Fruit fly (Drosophila melanogaster) whole organism, wandering third instar larva: Measurements from ENCODE around the gene CG10702.

Source experiments
- Abd-B ChIP-seq: fragments of >200 bp; optimal IDR thresholded peaks from 2 replicates; lab custom pipeline; 2017; ENCODE audit warnings: missing biosample characterization, missing genetic modification characterization
- CG32264 ChIP-seq: fragments of 200-800 bp; sonication (Bioruptor generic); optimal IDR thresholded peaks from 2 replicates; lab custom pipeline; 2016; ENCODE audit warnings: missing biosample characterization, missing genetic modification characterization
- CG9705 ChIP-seq: fragments of 200-800 bp; sonication (Bioruptor generic); optimal IDR thresholded peaks from 2 replicates; lab custom pipeline; 2018; ENCODE audit warnings: missing biosample characterization, mild to moderate bottlenecking, missing genetic modification characterization
- CrebA ChIP-seq: fragments of 200-800 bp; sonication (Bioruptor generic); optimal IDR thresholded peaks from 2 replicates; lab custom pipeline; 2016; ENCODE audit warnings: missing biosample characterization, mild to moderate bottlenecking, missing genetic modification characterization, borderline replicate concordance
- Dfd ChIP-seq: fragments of >200 bp; optimal IDR thresholded peaks from 2 replicates; lab custom pipeline; 2017; ENCODE audit warnings: missing biosample characterization, missing genetic modification characterization
- Dif ChIP-seq: fragments of 200-275, 200-300 bp; sonication (Bioruptor generic); optimal IDR thresholded peaks from 2 replicates; lab custom pipeline; 2018; ENCODE audit warnings: missing biosample characterization, missing genetic modification characterization; ENCODE audit not compliant: partially characterized antibody
- GATAd ChIP-seq: sonication (Bioruptor generic); optimal IDR thresholded peaks from 2 replicates; lab custom pipeline; 2016; ENCODE audit warnings: missing biosample characterization, missing genetic modification characterization
- HLH106 ChIP-seq: fragments of 200-800 bp; optimal IDR thresholded peaks from 3 replicates; lab custom pipeline; 2019; ENCODE audit warnings: missing biosample characterization, mild to moderate bottlenecking, missing genetic modification characterization, moderate library complexity
- Hr78 ChIP-seq: fragments of >200 bp; optimal IDR thresholded peaks from 2 replicates; lab custom pipeline; 2017; ENCODE audit warnings: missing biosample characterization, missing genetic modification characterization
- Hr83 ChIP-seq: fragments of 200-300 bp; sonication (Bioruptor generic); optimal IDR thresholded peaks from 2 replicates; lab custom pipeline; 2016; ENCODE audit warnings: missing biosample characterization, mild to moderate bottlenecking, missing genetic modification characterization, moderate library complexity; ENCODE audit not compliant: poor library complexity, severe bottlenecking
- Jra ChIP-seq: sonication (Bioruptor generic); optimal IDR thresholded peaks from 2 replicates; lab custom pipeline; 2016; ENCODE audit warnings: missing biosample characterization, missing genetic modification characterization
- Mio ChIP-seq: sonication (Bioruptor generic); optimal IDR thresholded peaks from 2 replicates; lab custom pipeline; 2016; ENCODE audit warnings: missing biosample characterization, missing genetic modification characterization
- Myc ChIP-seq: fragments of >200 bp; optimal IDR thresholded peaks from 2 replicates; lab custom pipeline; 2017
- N ChIP-seq: fragments of >200 bp; optimal IDR thresholded peaks from 2 replicates; lab custom pipeline; 2018; ENCODE audit warnings: missing biosample characterization, missing external identifiers, missing genetic modification characterization
- OdsH ChIP-seq: fragments of 200-800 bp; sonication (Bioruptor generic); optimal IDR thresholded peaks from 2 replicates; lab custom pipeline; 2016; ENCODE audit warnings: missing biosample characterization, mild to moderate bottlenecking, missing genetic modification characterization
- Rel ChIP-seq, 2 experiments: fragments of 200-800 bp; sonication (Bioruptor generic) in 1 of 2; optimal IDR thresholded peaks; 2 replicates in 1 of 2; 3 replicates in 1 of 2; lab custom pipeline; 2016 to 2019; ENCODE audit warnings: mild to moderate bottlenecking in 2 of 2, missing biosample characterization in 2 of 2, missing genetic modification characterization in 2 of 2, moderate library complexity in 1 of 2
- Sp1 ChIP-seq: fragments of 200-800 bp; sonication (Bioruptor generic); optimal IDR thresholded peaks from 3 replicates; lab custom pipeline; 2019; ENCODE audit warnings: missing biosample characterization, mild to moderate bottlenecking, missing genetic modification characterization, moderate library complexity
- Vsx2 ChIP-seq: fragments of 200-300, 225-300 bp; sonication (Bioruptor generic); optimal IDR thresholded peaks from 2 replicates; lab custom pipeline; 2018; ENCODE audit warnings: missing biosample characterization, missing genetic modification characterization; ENCODE audit not compliant: partially characterized antibody
- br ChIP-seq: fragments of 200-800 bp; sonication (Bioruptor generic); optimal IDR thresholded peaks from 2 replicates; lab custom pipeline; 2016; ENCODE audit warnings: missing biosample characterization, missing genetic modification characterization
- brk ChIP-seq: fragments of 200-800 bp; sonication (Bioruptor generic); optimal IDR thresholded peaks from 2 replicates; lab custom pipeline; 2016; ENCODE audit warnings: missing biosample characterization, mild to moderate bottlenecking, missing genetic modification characterization
- dl ChIP-seq, 2 experiments: fragments of 175-275, 200-275 bp in 1 of 2; fragments of 200-275 bp in 1 of 2; sonication (Bioruptor generic); optimal IDR thresholded peaks; lab custom pipeline; 2018; ENCODE audit warnings: mild to moderate bottlenecking in 2 of 2, missing biosample characterization in 2 of 2, missing genetic modification characterization in 2 of 2, moderate library complexity in 2 of 2; ENCODE audit not compliant: partially characterized antibody in 2 of 2, insufficient read depth in 1 of 2
- dmrt93B ChIP-seq: fragments of 200-800 bp; sonication (Bioruptor generic); optimal IDR thresholded peaks from 2 replicates; lab custom pipeline; 2018; ENCODE audit warnings: missing biosample characterization, mild to moderate bottlenecking, missing genetic modification characterization
- dsf ChIP-seq: sonication (Bioruptor generic); optimal IDR thresholded peaks from 2 replicates; lab custom pipeline; 2016; ENCODE audit warnings: missing biosample characterization, missing genetic modification characterization, borderline replicate concordance
- ey ChIP-seq: fragments of 200-800 bp; sonication (Bioruptor generic); optimal IDR thresholded peaks from 2 replicates; lab custom pipeline; 2016; ENCODE audit warnings: missing biosample characterization, missing genetic modification characterization
- foxo ChIP-seq, 2 experiments: fragments of 200-800 bp; sonication (Bioruptor generic); optimal IDR thresholded peaks; 2 replicates in 1 of 2; 3 replicates in 1 of 2; lab custom pipeline; 2016 to 2017; ENCODE audit warnings: missing biosample characterization in 2 of 2, missing genetic modification characterization in 2 of 2
- fru ChIP-seq: fragments of 200-800 bp; sonication (Bioruptor generic); optimal IDR thresholded peaks from 3 replicates; lab custom pipeline; 2016; ENCODE audit warnings: missing biosample characterization, mild to moderate bottlenecking, missing genetic modification characterization
- jim ChIP-seq: fragments of 175-275, 200-325 bp; sonication (Bioruptor generic); optimal IDR thresholded peaks from 2 replicates; lab custom pipeline; 2016; ENCODE audit warnings: missing biosample characterization, mild to moderate bottlenecking, missing genetic modification characterization
- lola ChIP-seq: fragments of >200 bp; optimal IDR thresholded peaks from 2 replicates; lab custom pipeline; 2017; ENCODE audit warnings: missing biosample characterization, missing genetic modification characterization
- pan ChIP-seq: fragments of >200 bp; optimal IDR thresholded peaks from 2 replicates; lab custom pipeline; 2017
- rgr ChIP-seq: fragments of 200-800 bp; sonication (Bioruptor generic); optimal IDR thresholded peaks from 3 replicates; lab custom pipeline; 2016; ENCODE audit warnings: missing biosample characterization, mild to moderate bottlenecking, missing genetic modification characterization
- sage ChIP-seq: fragments of 200-800 bp; sonication (Bioruptor generic); optimal IDR thresholded peaks from 2 replicates; lab custom pipeline; 2016; ENCODE audit warnings: missing biosample characterization, mild to moderate bottlenecking, missing genetic modification characterization
- sv ChIP-seq: fragments of 200-800 bp; sonication (Bioruptor generic); optimal IDR thresholded peaks from 3 replicates; lab custom pipeline; 2016; ENCODE audit warnings: missing biosample characterization, missing genetic modification characterization
- tai ChIP-seq: sonication (Bioruptor generic); optimal IDR thresholded peaks from 2 replicates; lab custom pipeline; 2016; ENCODE audit warnings: missing biosample characterization, missing genetic modification characterization
- usp ChIP-seq: fragments of >200 bp; optimal IDR thresholded peaks from 2 replicates; lab custom pipeline; 2017; ENCODE audit warnings: missing biosample characterization, missing genetic modification characterization

Gene CG10702

DNA sequence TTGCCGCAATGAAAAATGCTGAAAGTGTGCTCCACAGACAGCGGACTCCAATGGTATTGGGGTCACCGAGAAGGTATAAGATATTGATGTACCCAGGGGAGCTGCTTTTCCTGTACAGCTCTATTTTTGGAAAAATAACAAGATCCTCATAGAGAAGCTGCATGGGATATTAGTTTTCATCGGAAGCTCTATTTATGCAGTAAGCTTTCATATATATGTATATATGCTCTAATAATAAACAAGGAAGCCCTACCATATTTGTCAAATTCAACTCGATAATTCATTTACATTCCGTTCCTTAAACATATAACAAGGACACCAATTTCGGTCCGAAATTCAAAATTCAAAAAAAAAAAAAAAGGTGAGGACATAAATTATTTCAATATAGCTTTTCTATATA is 32.1 kb upstream of the CG10702 start, which contains the start of the genes CG17344 and CG43731:
Gene CG17344 (plus strand): TSS at position 301 of the 400 bp plus-strand sequence.
Gene CG43731 (plus strand): TSS at position 301 of the 400 bp plus-strand sequence.
- TF ChIP-seq lola (GFP tag; lab: Kevin White, UChicago) (no peak), sv (GFP tag; lab: Kevin White, UChicago) (no peak), tai (GFP tag; lab: Kevin White, UChicago) (no peak), rgr (GFP tag; lab: Kevin White, UChicago) (no peak), usp (GFP tag; lab: Kevin White, UChicago) (no peak), HLH106 (tag; lab: Kevin White, UChicago) (no peak), Rel (GFP tag; optimal IDR thresholded peaks at IDR 0.05; lab: Kevin White, UChicago) (no peak), Rel (tag; optimal IDR thresholded peaks at IDR 0.05; lab: Kevin White, UChicago) (no peak), fru (GFP tag; lab: Kevin White, UChicago) (no peak), Dfd (GFP tag; lab: Kevin White, UChicago) (no peak), Dif (no peak)

DNA sequence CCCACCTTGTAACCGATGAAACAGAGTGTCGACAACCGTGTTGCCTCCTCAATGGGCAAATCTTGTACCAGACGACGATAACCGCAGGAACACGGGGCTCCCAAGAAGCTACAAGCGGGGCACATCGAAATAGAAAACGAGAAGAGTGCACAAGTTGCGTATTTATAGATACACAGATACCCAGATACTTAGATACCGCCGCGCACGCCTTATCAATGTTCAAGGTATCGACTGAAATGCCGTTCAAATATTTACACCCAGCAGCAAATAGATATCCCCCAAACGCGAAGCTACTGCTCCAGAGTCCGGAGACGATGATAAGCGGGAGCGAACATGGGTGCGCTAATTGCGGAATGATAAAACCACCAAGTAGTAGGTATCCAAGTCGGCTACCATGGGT is 29.0 kb upstream of the CG10702 start:
- TF ChIP-seq brk (GFP tag; lab: Kevin White, UChicago) (no peak), br (GFP tag; lab: Kevin White, UChicago) (no peak), CrebA (no peak), ey (GFP tag; lab: Kevin White, UChicago) (no peak), CG32264 (GFP tag; lab: Kevin White, UChicago) (no peak), OdsH (GFP tag; lab: Kevin White, UChicago) (no peak), pan (lab: Kevin White, UChicago) (no peak), CG9705 (GFP tag; lab: Kevin White, UChicago) (no peak), Sp1 (GFP tag; lab: Kevin White, UChicago) (no peak), HLH106 (tag; lab: Kevin White, UChicago) (no peak), dsf (GFP tag; lab: Kevin White, UChicago) (no peak)
- TF ChIP-seq, all 38 proteins: peak for 0

DNA sequence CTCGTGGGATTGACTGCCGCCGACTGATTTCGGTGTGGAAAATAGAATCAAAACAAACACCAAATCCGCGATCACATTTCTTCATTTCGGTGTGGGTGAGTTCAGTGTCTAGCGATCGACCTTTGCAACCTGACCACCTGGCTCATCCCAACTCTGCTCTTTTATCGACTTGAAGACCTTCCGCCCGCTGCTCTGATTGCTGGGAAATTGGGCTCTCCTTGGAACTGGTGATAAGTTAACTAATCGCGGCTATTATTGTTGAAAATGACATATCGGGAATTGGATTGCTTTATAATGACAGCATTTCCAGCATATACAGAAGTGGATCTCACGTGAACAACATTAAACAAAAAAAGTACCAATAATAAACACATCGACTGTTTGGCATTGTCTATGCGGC is 27.7 kb upstream of the CG10702 start:
- TF ChIP-seq rgr (GFP tag; lab: Kevin White, UChicago) (no peak), foxo (GFP tag; optimal IDR thresholded peaks at IDR 0.05; lab: Kevin White, UChicago) (no peak), Vsx2 (GFP tag; lab: Kevin White, UChicago) (no peak), dl (GFP tag; optimal IDR thresholded peaks at IDR 0.05; lab: Kevin White, UChicago; ENCODE audit: insufficient read depth in 1 of 2, partially characterized antibody in 2 of 2) (no peak), Hr78 (GFP tag; lab: Kevin White, UChicago) (no peak), Jra (GFP tag; lab: Kevin White, UChicago) (no peak), GATAd (GFP tag; lab: Kevin White, UChicago) (no peak), fru (GFP tag; lab: Kevin White, UChicago) (no peak), Myc (lab: Kevin White, UChicago) (no peak), jim (GFP tag; lab: Kevin White, UChicago) (no peak), sage (GFP tag; lab: Kevin White, UChicago) (no peak)

DNA sequence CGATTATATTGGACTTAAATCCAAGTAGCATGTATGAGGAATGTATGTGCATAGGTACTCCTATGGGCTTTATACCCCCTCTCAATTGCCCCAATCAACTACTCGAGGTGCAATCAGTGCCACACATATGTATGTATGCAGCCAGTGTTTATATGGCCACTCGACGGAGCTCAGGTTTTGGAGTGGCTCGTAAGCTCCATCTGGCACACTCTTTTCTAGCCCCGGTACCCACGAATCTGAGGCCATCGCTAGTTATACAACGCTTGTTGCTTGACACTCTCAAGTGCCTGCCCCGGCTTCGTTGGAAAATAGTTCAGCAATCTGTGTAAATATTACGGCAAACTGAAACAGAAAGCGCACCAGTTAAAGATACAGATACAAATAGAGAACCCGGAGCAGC is 26.7 kb upstream of the CG10702 start:
- TF ChIP-seq Rel (GFP tag; optimal IDR thresholded peaks at IDR 0.05; lab: Kevin White, UChicago) (no peak), Rel (tag; optimal IDR thresholded peaks at IDR 0.05; lab: Kevin White, UChicago) (no peak), dsf (GFP tag; lab: Kevin White, UChicago) (no peak), sage (GFP tag; lab: Kevin White, UChicago) (no peak), lola (GFP tag; lab: Kevin White, UChicago) (no peak), jim (GFP tag; lab: Kevin White, UChicago) (no peak), GATAd (GFP tag; lab: Kevin White, UChicago) (no peak), dl (GFP tag; optimal IDR thresholded peaks at IDR 0.05; lab: Kevin White, UChicago; ENCODE audit: insufficient read depth in 1 of 2, partially characterized antibody in 2 of 2) (no peak), dmrt93B (GFP tag; lab: Kevin White, UChicago) (no peak), CG32264 (GFP tag; lab: Kevin White, UChicago) (no peak), Hr83 (GFP tag; lab: Kevin White, UChicago) (no peak), OdsH (GFP tag; lab: Kevin White, UChicago) (no peak), Abd-B (no peak), usp (GFP tag; lab: Kevin White, UChicago) (no peak), N (GFP tag; lab: Kevin White, UChicago) (no peak), brk (GFP tag; lab: Kevin White, UChicago) (no peak), HLH106 (tag; lab: Kevin White, UChicago) (no peak), Mio (GFP tag; lab: Kevin White, UChicago) (no peak), sv (GFP tag; lab: Kevin White, UChicago) (no peak)
- TF ChIP-seq, all 38 proteins: peak for 0
